Worm (Caenorhabditis elegans): Measurements from ENCODE around the gene T12D8.10.

The T12D8.10 gene

DNA sequence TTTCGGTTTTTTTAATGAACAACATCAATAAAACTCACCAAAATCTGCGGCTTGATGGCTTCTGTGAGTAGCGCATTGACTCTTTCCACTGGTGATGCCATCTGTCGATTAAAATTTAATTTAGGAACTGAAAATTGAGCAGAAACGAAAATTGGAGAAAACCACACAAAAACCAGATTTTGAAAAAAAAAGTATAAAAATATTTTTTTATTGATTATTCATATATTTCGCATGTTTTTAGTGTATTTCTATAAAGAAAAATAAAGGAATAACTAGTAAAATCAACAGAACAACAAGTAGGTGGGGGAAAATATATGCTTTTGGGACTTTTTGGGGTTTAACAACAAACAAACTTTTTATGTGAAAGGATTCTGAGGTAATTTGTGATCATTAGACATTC is at the start of gene T12D8.10:
Gene T12D8.10, minus strand, starts transcription at position 101 of the 400 bp plus-strand sequence.
- TF ChIP-seq unc-62 (GFP tag; optimal IDR thresholded peaks at IDR 0.05): no peak

DNA sequence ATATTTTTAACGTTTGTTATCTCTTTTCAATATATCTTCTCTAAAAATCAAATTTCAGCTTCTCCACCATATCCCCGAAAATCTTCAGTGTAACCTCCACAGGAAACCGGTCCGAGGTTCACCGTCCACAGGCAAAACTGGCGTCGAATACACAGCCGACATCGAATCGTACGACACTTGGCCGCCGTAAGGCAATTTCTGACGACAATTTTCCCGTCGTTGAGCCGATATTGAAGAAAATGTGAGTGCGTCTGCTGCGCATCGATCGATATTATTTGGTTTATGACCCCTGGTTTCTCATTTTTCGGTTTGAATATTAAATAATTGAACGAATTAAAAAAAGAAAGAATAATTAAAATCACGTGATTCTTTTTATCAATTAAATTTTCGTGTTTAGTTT is 45.1 kb upstream of the T12D8.10 start, which contains the start of gene cul-2:
Gene cul-2, plus strand, starts transcription at position 59 of the 400 bp plus-strand sequence.
- TF ChIP-seq unc-62 (GFP tag; optimal IDR thresholded peaks at IDR 0.05): no peak

DNA sequence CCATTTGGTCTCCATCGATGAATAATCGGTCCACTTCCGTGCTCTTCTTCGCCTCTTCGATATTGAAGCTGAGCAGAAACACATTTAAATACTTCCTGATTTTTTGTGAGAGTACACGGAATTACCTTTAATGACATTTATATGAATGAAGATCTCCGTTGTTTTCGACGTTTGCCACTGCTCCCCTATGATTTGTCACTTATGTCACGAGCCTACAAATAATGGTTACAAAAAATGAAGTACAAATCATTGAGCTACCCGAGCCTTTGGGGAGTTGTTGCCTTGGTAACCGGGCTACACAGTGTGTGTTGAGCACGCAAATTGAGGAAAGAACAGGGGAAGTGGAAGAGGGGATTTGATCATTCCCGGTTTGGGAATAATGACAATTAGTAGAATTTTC is 44.2 kb upstream of the T12D8.10 start, which contains the start of gene dyf-2:
Gene dyf-2, minus strand, starts transcription at position 137 of the 400 bp plus-strand sequence.
- no peak for TF ChIP-seq unc-62 (GFP tag; optimal IDR thresholded peaks at IDR 0.05)

DNA sequence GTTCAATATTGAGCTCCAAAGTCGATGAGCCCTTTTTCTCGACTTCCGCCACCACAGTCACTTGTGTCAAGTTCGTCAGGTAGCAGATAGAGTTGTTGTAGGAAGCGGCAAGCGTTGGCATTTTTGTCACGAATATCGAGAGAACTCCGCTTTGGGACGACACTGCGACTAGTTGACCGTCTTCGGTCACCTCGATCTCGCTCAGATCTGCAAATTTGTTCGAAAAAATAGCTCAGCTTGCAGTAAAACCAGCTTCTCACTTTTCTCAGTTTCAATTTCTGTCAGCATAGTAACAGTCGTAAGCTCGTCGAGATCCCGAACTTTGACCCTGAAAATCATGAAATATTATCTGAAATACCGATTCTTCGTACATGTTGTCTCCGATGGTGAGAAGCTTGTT is 42.1 kb upstream of the T12D8.10 start:
- no peak for TF ChIP-seq unc-62 (GFP tag; optimal IDR thresholded peaks at IDR 0.05)

- TF ChIP-seq unc-62 (GFP tag; optimal IDR thresholded peaks at IDR 0.05): no peak
Observed at ce11 chrIII:13683275-13683674, 41.1 kb upstream of the T12D8.10 start.

DNA sequence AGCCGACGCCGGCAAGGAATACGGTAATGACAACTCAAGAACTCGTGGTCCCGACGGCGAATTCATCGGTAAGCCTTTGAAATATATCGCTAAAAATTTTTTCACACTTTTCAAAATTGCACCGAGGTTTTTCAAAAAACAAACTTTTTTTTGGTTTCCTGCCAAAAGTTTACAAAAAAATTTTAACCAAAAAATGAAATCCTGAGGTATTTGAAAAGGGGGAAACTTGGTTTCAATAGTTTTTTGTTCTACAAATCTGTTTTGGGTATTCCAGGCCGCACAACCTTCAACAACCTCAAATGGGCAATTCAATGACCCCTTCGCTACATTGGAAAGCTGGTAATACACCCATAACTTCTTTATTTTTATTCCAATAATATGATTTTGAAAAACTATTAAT is 39.9 kb upstream of the T12D8.10 start:
- TF ChIP-seq unc-62 (GFP tag; optimal IDR thresholded peaks at IDR 0.05): no peak

DNA sequence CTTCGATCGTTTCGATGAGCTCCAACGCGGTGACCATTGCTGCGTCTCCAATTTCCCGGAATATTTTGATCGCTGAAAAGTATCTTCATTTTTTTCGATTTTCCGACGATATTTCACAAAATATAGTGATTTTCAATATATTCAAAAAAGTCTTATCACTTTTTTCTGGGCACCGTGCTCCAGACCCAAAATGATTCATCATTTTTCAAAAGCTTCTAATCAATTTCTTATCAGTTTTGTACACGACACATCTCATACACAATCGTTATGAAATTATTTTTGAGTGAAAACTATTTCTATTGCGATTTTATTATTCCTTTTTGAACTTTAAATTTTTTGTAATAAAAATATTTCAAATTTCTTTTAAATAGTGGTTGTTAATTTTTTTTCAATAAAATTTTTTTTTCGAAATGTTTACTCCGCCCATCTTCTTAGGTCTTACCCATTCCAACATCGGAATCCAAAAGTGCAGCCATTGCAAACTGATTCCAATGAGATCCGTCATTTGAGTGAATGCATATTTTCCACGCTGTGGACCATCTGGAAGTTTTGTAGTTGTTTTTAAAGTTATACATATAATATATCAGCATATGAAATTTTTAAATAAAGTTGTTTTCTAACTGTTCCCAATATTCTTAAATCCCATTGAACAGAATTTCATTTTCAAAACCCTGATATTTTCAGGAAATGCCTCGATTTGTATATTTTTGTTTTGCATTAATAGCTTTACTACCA is 36.8 kb upstream of the T12D8.10 start, which contains the start of gene sid-2:
Gene sid-2, plus strand, starts transcription at position 685 of the 735 bp plus-strand sequence.
- no peak for TF ChIP-seq unc-62 (GFP tag; optimal IDR thresholded peaks at IDR 0.05)

DNA sequence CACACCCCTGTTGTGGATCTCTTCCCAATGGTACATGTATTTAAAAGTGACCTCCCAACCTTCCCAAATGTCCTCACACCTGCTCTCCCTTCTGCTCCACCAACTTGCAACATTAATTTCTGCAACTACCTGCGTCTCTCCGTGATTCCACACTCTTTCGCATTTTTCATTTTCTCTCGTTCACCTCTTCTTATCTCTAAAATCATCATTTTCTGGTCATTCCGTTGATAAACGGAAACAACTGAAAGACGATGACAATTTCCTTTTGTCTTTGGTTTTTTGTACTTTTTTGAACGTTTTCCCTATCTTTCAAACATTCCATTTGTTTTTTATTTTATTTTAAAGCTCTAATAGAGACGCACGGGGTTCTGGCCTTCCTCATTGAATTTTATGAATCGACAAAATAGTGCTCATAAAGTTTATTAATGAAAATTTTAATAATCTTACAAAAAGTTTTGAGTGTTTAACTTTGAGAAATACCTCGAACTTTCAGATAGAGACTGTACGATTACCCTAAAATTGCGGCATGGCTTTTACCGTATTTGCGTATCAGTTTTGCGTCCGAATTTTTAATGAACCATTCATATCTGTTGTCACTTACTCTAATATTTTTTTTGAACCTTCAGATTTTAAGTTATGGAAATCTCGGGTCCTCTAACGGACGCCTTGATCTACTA is 30.7 kb upstream of the T12D8.10 start, which contains the start of gene aqp-11:
Gene aqp-11, plus strand, starts transcription at position 627 of the 677 bp plus-strand sequence.
- TF ChIP-seq unc-62 (GFP tag; optimal IDR thresholded peaks at IDR 0.05): no peak

DNA sequence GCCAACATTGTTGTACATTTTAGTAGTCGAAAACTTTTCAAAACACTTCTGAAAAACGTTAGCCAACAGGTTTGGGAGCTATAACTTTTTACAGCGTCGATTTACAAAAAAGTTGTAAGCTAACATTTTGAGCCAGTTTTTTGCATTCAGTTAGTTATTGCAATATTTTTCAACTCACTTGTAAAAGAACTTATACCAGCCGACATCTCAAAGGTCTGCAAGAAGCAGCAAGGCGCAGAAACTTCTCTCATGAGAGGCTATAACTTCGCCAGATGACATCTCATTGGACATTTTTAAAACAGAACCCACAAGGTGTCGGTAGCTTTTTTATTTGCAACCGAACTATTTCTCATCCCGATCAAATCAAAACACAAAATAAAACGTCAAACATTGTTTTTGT is 27.4 kb upstream of the T12D8.10 start:
- TF ChIP-seq unc-62 (GFP tag; optimal IDR thresholded peaks at IDR 0.05): no peak

DNA sequence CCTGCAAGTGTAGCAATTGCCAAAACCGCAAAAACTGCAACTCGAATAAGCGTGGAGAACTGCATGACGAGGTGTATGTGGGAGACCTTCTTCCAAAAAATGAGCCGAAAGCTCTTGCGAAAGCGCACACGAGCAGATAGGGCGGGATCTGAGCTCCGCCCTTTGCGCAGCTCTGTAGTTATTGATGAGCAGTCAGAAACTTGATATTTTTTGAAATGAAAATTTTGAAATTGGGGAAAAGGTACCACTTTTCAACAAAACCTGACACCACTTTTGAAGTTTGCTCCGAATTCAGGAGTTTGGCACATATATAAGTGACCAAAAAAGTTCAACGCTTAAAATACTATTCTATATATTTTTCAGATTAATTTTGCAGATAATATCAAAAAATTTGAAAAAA is 25.6 kb upstream of the T12D8.10 start, which contains the start of gene flp-15:
Gene flp-15, minus strand, starts transcription at position 101 of the 400 bp plus-strand sequence.
- no peak for TF ChIP-seq unc-62 (GFP tag; optimal IDR thresholded peaks at IDR 0.05)

ce11 chrIII:13666406-13666805 is 24.3 kb upstream of the T12D8.10 start:
- no peak for TF ChIP-seq unc-62 (GFP tag; optimal IDR thresholded peaks at IDR 0.05)

- no peak for TF ChIP-seq unc-62 (GFP tag; optimal IDR thresholded peaks at IDR 0.05)
Observed at ce11 chrIII:13660123-13660522, 18.0 kb upstream of the T12D8.10 start.

- TF ChIP-seq unc-62 (GFP tag; optimal IDR thresholded peaks at IDR 0.05): no peak
Observed at ce11 chrIII:13659028-13659427, 16.9 kb upstream of the T12D8.10 start.

DNA sequence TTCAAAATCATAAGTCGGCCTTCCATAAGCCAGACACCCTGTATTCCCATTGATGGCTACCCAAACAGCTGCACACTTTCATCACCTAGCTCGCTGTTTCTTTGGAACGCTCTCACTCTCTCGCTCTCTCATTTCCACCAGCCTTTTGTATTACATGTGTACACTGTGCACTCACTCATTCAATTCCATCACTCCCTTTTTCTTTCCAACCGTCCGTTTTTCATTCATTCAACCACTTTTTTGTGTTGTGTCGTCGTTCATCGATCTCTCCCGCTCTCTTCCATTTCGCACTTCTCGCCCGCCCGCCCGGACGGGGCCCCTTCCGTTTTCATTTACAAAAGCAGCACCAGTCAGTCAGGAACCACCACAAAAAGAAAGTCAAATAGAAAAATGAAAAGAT is 15.8 kb upstream of the T12D8.10 start:
- no peak for TF ChIP-seq unc-62 (GFP tag; optimal IDR thresholded peaks at IDR 0.05)

DNA sequence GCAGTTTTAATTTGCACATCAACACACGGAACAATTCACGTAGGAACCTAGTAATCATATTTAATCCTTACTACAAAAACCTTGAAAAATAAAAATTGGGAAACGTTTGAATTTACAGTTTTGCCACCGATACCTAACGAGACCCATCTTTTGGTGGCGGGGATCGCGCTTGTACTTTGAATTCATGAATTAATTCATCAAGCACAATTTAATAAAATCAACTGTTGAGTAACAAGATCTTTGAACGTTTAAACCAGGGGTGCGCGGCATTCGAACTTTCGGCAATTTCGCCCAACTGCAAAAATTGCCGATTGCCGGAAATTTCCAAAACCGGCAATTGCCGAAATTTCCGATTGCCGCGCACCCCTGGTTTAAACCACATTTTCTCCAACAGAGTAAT is 14.6 kb upstream of the T12D8.10 start:
- TF ChIP-seq unc-62 (GFP tag; optimal IDR thresholded peaks at IDR 0.05): no peak

ce11 chrIII:13654950-13655349 is 12.8 kb upstream of the T12D8.10 start:
- no peak for TF ChIP-seq unc-62 (GFP tag; optimal IDR thresholded peaks at IDR 0.05)

DNA sequence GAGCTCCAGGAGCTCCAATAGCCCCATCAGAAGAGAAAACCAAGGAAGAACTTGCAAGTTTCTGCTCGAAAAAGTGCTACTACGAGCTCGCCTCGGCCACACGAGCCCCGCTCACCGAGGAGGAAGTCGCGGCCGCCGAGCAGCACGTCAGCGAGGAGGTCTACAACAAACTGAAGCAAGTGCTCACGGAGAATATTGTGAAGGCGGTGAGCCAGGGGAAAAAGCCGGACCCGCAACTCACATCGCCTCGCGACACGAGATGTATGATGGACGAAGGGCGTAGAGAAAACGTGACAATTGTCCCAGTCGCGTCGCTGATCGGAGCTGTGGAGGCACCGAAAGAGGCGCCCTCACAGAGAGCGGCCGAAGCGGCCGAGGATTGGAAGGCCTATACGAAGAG is 10.6 kb upstream of the T12D8.10 start:
- TF ChIP-seq unc-62 (GFP tag; optimal IDR thresholded peaks at IDR 0.05): no peak
